Worm (Caenorhabditis elegans) whole organism, early embryonic: ENCODE measurements around the gene appg-1.

Experiments used
- B0310.2 ChIP-seq: sonication (generic microtip); optimal IDR thresholded peaks from 2 replicates; lab custom pipeline; 2016; ENCODE audit warnings: mild to moderate bottlenecking, missing genetic modification characterization, missing compliant biosample characterization
- F13C5.2 ChIP-seq: sonication (generic microtip); optimal IDR thresholded peaks from 2 replicates; lab custom pipeline; 2017; ENCODE audit warnings: mild to moderate bottlenecking, missing genetic modification characterization, inconsistent platforms, missing compliant biosample characterization
- ama-1 ChIP-seq: fragments of 150-350 bp; optimal IDR thresholded peaks from 2 replicates; lab custom pipeline; 2014
- flt-1 ChIP-seq: fragments of 200-800 bp; sonication (Bioruptor generic); IDR thresholded peaks from 2 replicates; pipeline ENCODE4 v1.3.6; 2022; ENCODE audit warnings: missing genetic modification characterization, missing compliant biosample characterization
- pes-1 ChIP-seq: fragments of 200-800 bp; sonication (Bioruptor generic); IDR thresholded peaks from 2 replicates; pipeline ENCODE4 v1.3.6; 2022; ENCODE audit warnings: missing genetic modification reagents, missing genetic modification characterization, missing compliant biosample characterization
- tbx-37 ChIP-seq: fragments of 200-800 bp; sonication (Bioruptor generic); conservative IDR thresholded peaks from 2 replicates; pipeline ENCODE4 v1.3.6; 2022; ENCODE audit warnings: missing genetic modification reagents, missing genetic modification characterization, missing compliant biosample characterization

- no peak for TF ChIP-seq flt-1 (GFP tag; lab: Robert Waterston, UW)
- no peak for TF ChIP-seq ama-1
- TF ChIP-seq F13C5.2 = no peak
- no peak for TF ChIP-seq tbx-37 (GFP tag; lab: Robert Waterston, UW)
- TF ChIP-seq B0310.2 (tag; lab: Kevin White, UChicago) = no peak
- TF ChIP-seq pes-1 (GFP tag; lab: Robert Waterston, UW) = no peak
Measured at ce11 chrII:10379546-10379945, 53.7 kb downstream of the appg-1 start.
